Worm (Caenorhabditis elegans): Measurements from ENCODE around the gene fbxb-30.

The fbxb-30 gene

ce11 chrII:953052-953451, 48.2 kb downstream of the fbxb-30 start:
- TF ChIP-seq attf-5 (GFP tag; optimal IDR thresholded peaks at IDR 0.05) (no peak), zfh-2 (GFP tag; conservative IDR thresholded peaks at IDR 0.05) (0 out of 2 replicates have a peak, but pooled peaks have one; percentile 5)

Measured in whole organism, young adult.